Worm (Caenorhabditis elegans): ENCODE measurements around the gene C35D10.5.

The C35D10.5 gene

DNA sequence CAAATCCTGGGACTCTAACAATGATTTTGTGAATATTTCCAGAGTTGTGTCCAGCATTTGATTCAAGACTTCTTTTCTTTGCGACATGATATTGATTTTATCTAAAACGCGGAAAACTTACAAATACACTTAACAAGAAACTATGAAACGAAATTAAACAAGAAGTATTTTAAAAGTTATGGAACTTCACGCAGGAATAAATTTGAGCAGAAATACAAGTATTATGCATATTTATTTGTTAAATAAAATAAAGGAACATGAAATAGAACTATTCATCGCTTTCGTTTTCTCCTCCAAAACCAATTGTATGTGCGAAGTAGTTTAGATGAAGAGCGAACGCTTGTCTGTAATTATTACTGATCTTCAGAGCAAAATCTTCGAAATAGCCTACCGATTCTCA lies 41.6 kb downstream of the C35D10.5 start, which contains the start of gene kbp-2:
TSS of gene kbp-2 (minus strand) at position 101 of the 400 bp plus-strand sequence.
- TF ChIP-seq zfp-3 (GFP tag; conservative IDR thresholded peaks at IDR 0.05) (no peak), nhr-76 (tag; optimal IDR thresholded peaks at IDR 0.05) (no peak), F49E8.2 (tag; optimal IDR thresholded peaks at IDR 0.05; ENCODE audit: borderline replicate concordance) (no peak), nhr-102 (tag; optimal IDR thresholded peaks at IDR 0.05) (no peak), Y5F2A.4 (GFP tag; optimal IDR thresholded peaks at IDR 0.05) (no peak), attf-4 (tag; optimal IDR thresholded peaks at IDR 0.05) (no peak), ZK546.5 (tag; optimal IDR thresholded peaks at IDR 0.05) (no peak), nhr-111 (GFP tag; optimal IDR thresholded peaks at IDR 0.05) (no peak), ceh-44 (GFP tag; IDR thresholded peaks at IDR 0.05) (no peak), zfp-2 (tag; optimal IDR thresholded peaks at IDR 0.05) (no peak)

DNA sequence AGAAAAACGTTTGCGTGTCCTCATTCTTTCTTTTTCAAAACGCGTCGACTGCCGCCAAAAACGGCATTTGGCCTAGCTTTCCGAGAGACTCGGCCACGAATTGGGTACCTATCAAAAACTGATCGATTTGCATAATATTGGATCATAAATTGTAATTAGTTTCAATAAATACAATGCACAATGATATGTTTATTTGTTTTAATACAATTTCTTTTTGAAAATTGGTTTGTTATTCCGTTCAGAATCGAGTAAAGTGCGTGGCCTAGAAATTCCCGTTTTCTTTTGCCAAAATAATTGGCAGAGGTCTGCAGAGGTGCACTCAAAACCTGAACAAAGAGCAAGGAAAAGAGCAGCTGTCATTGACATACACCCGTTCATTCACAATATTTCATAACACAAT lies 43.3 kb downstream of the C35D10.5 start, which contains the start of gene F26F4.8:
TSS of gene F26F4.8 (minus strand) at position 69 of the 400 bp plus-strand sequence.
- no peak for TF ChIP-seq ama-1 (optimal IDR thresholded peaks at IDR 0.05)
- no peak for TF ChIP-seq ceh-28 (tag; optimal IDR thresholded peaks at IDR 0.05)
- peak in 1 of 2 experiments; percentile 52 for TF ChIP-seq hif-1 (tag; optimal IDR thresholded peaks at IDR 0.05)
- peak; percentile 69 for TF ChIP-seq mes-2 (tag; optimal IDR thresholded peaks at IDR 0.05; ENCODE audit: poor library complexity, severe bottlenecking)
- no peak for TF ChIP-seq zfp-3 (GFP tag; conservative IDR thresholded peaks at IDR 0.05)
- peak; percentile 77 for TF ChIP-seq unc-130 (GFP tag; optimal IDR thresholded peaks at IDR 0.05)
- no peak for TF ChIP-seq gei-8 (GFP tag; optimal IDR thresholded peaks at IDR 0.05)
- TF ChIP-seq T20F7.1 (GFP tag; optimal IDR thresholded peaks at IDR 0.05) = no peak
- no peak for TF ChIP-seq F37D6.2 (tag; optimal IDR thresholded peaks at IDR 0.05)
- no peak for TF ChIP-seq F44E2.7 (GFP tag; IDR thresholded peaks at IDR 0.05)
- no peak for TF ChIP-seq lin-38 (GFP tag; IDR thresholded peaks at IDR 0.05)
- no peak for TF ChIP-seq zip-2 (tag; optimal IDR thresholded peaks at IDR 0.05)
- peak; percentile 49 for TF ChIP-seq dpl-1 (GFP tag; optimal IDR thresholded peaks at IDR 0.05)
- TF ChIP-seq daf-12 (tag; optimal IDR thresholded peaks at IDR 0.05) = no peak
- no peak for TF ChIP-seq egl-43 (GFP tag; IDR thresholded peaks at IDR 0.05)
- peak; percentile 3 for TF ChIP-seq rbr-2 (tag; optimal IDR thresholded peaks at IDR 0.05)
- TF ChIP-seq nhr-77 (tag; optimal IDR thresholded peaks at IDR 0.05) = no peak
- TF ChIP-seq nhr-28 (tag; optimal IDR thresholded peaks at IDR 0.05) = no peak

DNA sequence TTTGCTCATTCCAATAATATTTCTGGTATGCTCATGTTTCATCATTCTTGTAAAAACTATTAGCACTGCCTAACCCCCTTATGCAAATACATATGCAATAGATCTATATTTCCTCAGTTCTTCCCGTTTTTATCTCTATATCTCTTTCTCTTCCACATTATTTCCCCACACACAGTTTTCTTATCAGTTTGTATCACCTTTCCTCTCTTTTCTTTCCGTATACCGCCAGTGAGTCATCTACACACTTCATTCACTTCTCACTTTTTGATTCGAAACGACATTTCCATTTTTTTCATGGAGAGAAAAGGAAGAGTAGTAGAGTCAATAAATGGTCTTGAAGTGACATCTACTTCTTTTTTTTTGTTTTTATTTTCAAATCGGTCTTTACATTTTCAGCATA lies 44.2 kb downstream of the C35D10.5 start:
- no peak for TF ChIP-seq spr-1 (tag; optimal IDR thresholded peaks at IDR 0.05)
- TF ChIP-seq zfp-2 (tag; optimal IDR thresholded peaks at IDR 0.05) = no peak
- TF ChIP-seq dmd-6 (GFP tag; IDR thresholded peaks at IDR 0.05) = peak; percentile 33; the same call in 1 of the 2 replicates
- peak; percentile 68 for TF ChIP-seq pqm-1 (tag; optimal IDR thresholded peaks at IDR 0.05)
- peak; percentile 25 for TF ChIP-seq dpl-1 (GFP tag; optimal IDR thresholded peaks at IDR 0.05)
- no peak for TF ChIP-seq egl-43 (GFP tag; IDR thresholded peaks at IDR 0.05)
- TF ChIP-seq ZK337.2 (GFP tag; IDR thresholded peaks at IDR 0.05) = no peak
- peak; percentile 22 for TF ChIP-seq mes-2 (tag; optimal IDR thresholded peaks at IDR 0.05; ENCODE audit: poor library complexity, severe bottlenecking)
- no peak for TF ChIP-seq D1046.2 (GFP tag; IDR thresholded peaks at IDR 0.05)
- no peak for TF ChIP-seq attf-4 (tag; optimal IDR thresholded peaks at IDR 0.05)
- TF ChIP-seq nhr-41 (GFP tag; IDR thresholded peaks at IDR 0.05) = 0 out of 2 replicates have a peak, but pooled peaks have one; percentile 14
- no peak for TF ChIP-seq daf-16 (GFP tag; optimal IDR thresholded peaks at IDR 0.05)
- peak; percentile 16 for TF ChIP-seq daf-16 (tag; optimal IDR thresholded peaks at IDR 0.05)
- no peak for TF ChIP-seq F44E2.7 (GFP tag; IDR thresholded peaks at IDR 0.05)
- TF ChIP-seq nhr-111 (GFP tag; optimal IDR thresholded peaks at IDR 0.05) = no peak
- peak; percentile 35 for TF ChIP-seq dve-1 (tag; optimal IDR thresholded peaks at IDR 0.05; ENCODE audit: insufficient read depth)
- no peak for TF ChIP-seq ceh-32 (tag; optimal IDR thresholded peaks at IDR 0.05; ENCODE audit: poor library complexity)
- TF ChIP-seq ctbp-1 (GFP tag; IDR thresholded peaks at IDR 0.05) = no peak
- TF ChIP-seq daf-19 (GFP tag; conservative IDR thresholded peaks at IDR 0.05) = no peak
- peak; percentile 25 for TF ChIP-seq mxl-3 (GFP tag; optimal IDR thresholded peaks at IDR 0.05)
- no peak for TF ChIP-seq zag-1 (tag; optimal IDR thresholded peaks at IDR 0.05)
- TF ChIP-seq F49E8.2 (tag; optimal IDR thresholded peaks at IDR 0.05; ENCODE audit: borderline replicate concordance) = no peak
- TF ChIP-seq lin-13 (GFP tag; optimal IDR thresholded peaks at IDR 0.05) = no peak
- TF ChIP-seq nhr-28 (tag; optimal IDR thresholded peaks at IDR 0.05) = peak; percentile 75

Data from whole organism, L4 larva.